Fruit fly (Drosophila melanogaster): Measurements from ENCODE around the gene CG7203.

DNA sequence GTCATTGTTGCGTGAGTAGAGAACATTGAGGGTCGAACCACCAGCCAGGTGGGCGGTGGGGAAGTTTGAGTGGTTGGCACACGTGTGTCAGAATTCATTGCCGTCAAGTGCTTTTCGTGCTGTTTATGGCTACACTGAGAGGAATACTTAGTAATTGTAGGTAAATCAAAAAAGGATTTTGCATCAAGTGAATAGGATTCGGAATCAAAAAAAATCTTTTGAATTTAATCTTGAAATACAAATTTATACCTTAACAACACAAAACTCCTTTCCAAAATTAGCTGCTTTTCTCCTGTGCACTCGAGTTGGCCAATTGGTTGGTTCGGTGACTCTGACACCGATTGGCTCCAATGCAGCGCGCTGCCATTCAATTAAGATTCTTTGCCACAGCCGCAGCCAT is 1.6 kb upstream of the CG7203 start:
- no peak for TF ChIP-seq CG8478 (optimal IDR thresholded peaks at IDR 0.05)
- TF ChIP-seq usp (GFP tag; optimal IDR thresholded peaks at IDR 0.05), result no peak
- TF ChIP-seq EcR (GFP tag; optimal IDR thresholded peaks at IDR 0.05), result no peak
- no peak for TF ChIP-seq psq (optimal IDR thresholded peaks at IDR 0.05)
- no peak for TF ChIP-seq Dll (optimal IDR thresholded peaks at IDR 0.05)
